Comparison of ENCODE assay signal across 2 fruit fly cellular contexts in the genomic region with DNA sequence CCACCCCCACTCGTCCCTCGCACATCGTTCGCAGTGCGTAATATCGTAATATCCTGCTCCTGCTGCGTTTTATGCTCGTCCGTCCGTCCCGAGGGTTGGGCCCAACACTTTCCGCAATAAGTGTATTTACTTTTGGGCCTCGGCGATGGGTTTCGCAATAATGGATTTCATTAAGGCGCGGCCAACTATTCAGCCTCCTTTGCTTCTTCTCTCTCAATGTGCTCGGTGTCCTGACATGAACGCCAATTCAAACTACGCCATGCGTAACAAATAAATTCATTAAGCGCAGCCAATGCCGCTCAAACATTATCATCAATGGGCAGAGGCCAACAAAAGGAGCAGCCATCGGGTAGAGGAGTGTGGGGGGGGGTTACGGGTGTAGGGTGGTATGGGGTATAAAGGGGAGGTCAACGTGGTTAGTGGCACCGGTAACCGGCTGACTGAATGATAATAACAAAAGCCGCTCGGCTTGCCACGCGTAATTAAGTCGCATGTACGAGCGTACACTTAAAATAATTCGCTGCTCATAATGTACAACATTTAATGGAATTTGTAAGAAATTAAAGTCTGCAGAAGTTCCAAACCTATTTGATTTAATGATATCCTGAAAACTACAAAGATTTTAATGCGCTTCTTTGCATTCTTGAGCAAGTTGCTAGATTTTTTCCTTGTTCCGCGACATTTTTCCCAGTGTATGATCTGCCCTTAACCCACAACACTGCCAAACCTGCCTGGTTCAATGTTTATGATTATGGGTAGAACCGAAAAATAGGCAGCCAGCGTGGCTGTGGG.
TF ChIP-seq lines count a peak whose summit lies in the region.

No protein-coding gene starts in this region.

TF ChIP-seq in whole organism, embryonic, 481 proteins besides CTCF, POLR2A, EP300 and RAD21 (continued from another document and continues in another):
- TF ChIP-seq CG18476 (GFP tag; optimal IDR thresholded peaks at IDR 0.05; lab: Kevin White, UChicago) = peak; percentile 20
- TF ChIP-seq Dll (GFP tag; IDR thresholded peaks at IDR 0.05; lab: Robert Waterston, UW; ENCODE audit: partially characterized antibody) = no peak
- TF ChIP-seq CG31224 (GFP tag; IDR thresholded peaks at IDR 0.05; lab: Robert Waterston, UW) = no peak
- TF ChIP-seq CG5180 (GFP tag; optimal IDR thresholded peaks at IDR 0.05; lab: Kevin White, UChicago) = no peak
- TF ChIP-seq CG34224 (GFP tag; IDR thresholded peaks at IDR 0.05; lab: Robert Waterston, UW; ENCODE audit: partially characterized antibody) = no peak
- TF ChIP-seq Xbp1 (GFP tag; optimal IDR thresholded peaks at IDR 0.05; lab: Kevin White, UChicago) = peak; percentile 61
- no peak for TF ChIP-seq MBD-R2 (GFP tag; IDR thresholded peaks at IDR 0.05; lab: Robert Waterston, UW)
- peak; percentile 37; the same call in 1 of the 2 replicates for TF ChIP-seq Ptx1 (GFP tag; IDR thresholded peaks at IDR 0.05; lab: Robert Waterston, UW)
- no peak for TF ChIP-seq tna (GFP tag; IDR thresholded peaks at IDR 0.05; lab: Robert Waterston, UW; ENCODE audit: partially characterized antibody)
- TF ChIP-seq lbe (GFP tag; optimal IDR thresholded peaks at IDR 0.05; lab: Kevin White, UChicago) = no peak
- no peak for TF ChIP-seq bab2 (GFP tag; optimal IDR thresholded peaks at IDR 0.05; lab: Kevin White, UChicago)
- 0 out of 3 replicates have a peak, but pooled peaks have one; percentile 4 for TF ChIP-seq CG2889 (GFP tag; IDR thresholded peaks at IDR 0.05; lab: Robert Waterston, UW)
- no peak for TF ChIP-seq hkb (optimal IDR thresholded peaks at IDR 0.05; lab: Kevin White, UChicago)
- peak; percentile 50; the same call in 1 of the 2 replicates for TF ChIP-seq hkb (GFP tag; IDR thresholded peaks at IDR 0.05; lab: Robert Waterston, UW)
- peak; percentile 38 for TF ChIP-seq Sox102F (GFP tag; optimal IDR thresholded peaks at IDR 0.05; lab: Kevin White, UChicago)
- TF ChIP-seq CkIIα-i1 (GFP tag; IDR thresholded peaks at IDR 0.05; lab: Robert Waterston, UW) = no peak
- TF ChIP-seq tgo (GFP tag; IDR thresholded peaks at IDR 0.05; lab: Robert Waterston, UW) = peak; percentile 26; the same call in 1 of the 3 replicates
- TF ChIP-seq CG4404 (GFP tag; IDR thresholded peaks at IDR 0.05; lab: Robert Waterston, UW) = 0 out of 2 replicates have a peak, but pooled peaks have one; percentile 21
- no peak for TF ChIP-seq Myb (GFP tag; optimal IDR thresholded peaks at IDR 0.05; lab: Kevin White, UChicago)
- TF ChIP-seq zf30C (GFP tag; optimal IDR thresholded peaks at IDR 0.05; lab: Kevin White, UChicago) = peak; percentile 57
- TF ChIP-seq dati (GFP tag; IDR thresholded peaks at IDR 0.05; lab: Robert Waterston, UW) = no peak
- TF ChIP-seq CG11723 (GFP tag; optimal IDR thresholded peaks at IDR 0.05; lab: Kevin White, UChicago) = no peak
- no peak for TF ChIP-seq seq (GFP tag; IDR thresholded peaks at IDR 0.05; lab: Robert Waterston, UW)
- TF ChIP-seq CG18011 (GFP tag; optimal IDR thresholded peaks at IDR 0.05; lab: Kevin White, UChicago) = no peak
- peak; percentile 26 for TF ChIP-seq HLH54F (GFP tag; optimal IDR thresholded peaks at IDR 0.05; lab: Kevin White, UChicago)
- TF ChIP-seq CG3065 (GFP tag; optimal IDR thresholded peaks at IDR 0.05; lab: Kevin White, UChicago) = no peak
- TF ChIP-seq Sox100B (GFP tag; optimal IDR thresholded peaks at IDR 0.05; lab: Kevin White, UChicago) = peak; percentile 43
- no peak for TF ChIP-seq Dip2 (GFP tag; IDR thresholded peaks at IDR 0.05; lab: Robert Waterston, UW)
- TF ChIP-seq sim (GFP tag; IDR thresholded peaks at IDR 0.05; lab: Robert Waterston, UW) = no peak
- TF ChIP-seq toy (GFP tag; IDR thresholded peaks at IDR 0.05; lab: Robert Waterston, UW) = no peak
- no peak for TF ChIP-seq CG10321 (GFP tag; IDR thresholded peaks at IDR 0.05; lab: Robert Waterston, UW)
- no peak for TF ChIP-seq CG10274 (GFP tag; optimal IDR thresholded peaks at IDR 0.05; lab: Kevin White, UChicago)
- TF ChIP-seq dm (GFP tag; optimal IDR thresholded peaks at IDR 0.05; lab: Kevin White, UChicago) = no peak
- no peak; the same call in 2 of the 3 replicates for TF ChIP-seq B-H1 (GFP tag; IDR thresholded peaks at IDR 0.05; lab: Robert Waterston, UW)
- TF ChIP-seq CG18764 (GFP tag; optimal IDR thresholded peaks at IDR 0.05; lab: Kevin White, UChicago) = no peak
- peak; percentile 59 for TF ChIP-seq CG6813 (GFP tag; optimal IDR thresholded peaks at IDR 0.05; lab: Kevin White, UChicago)
- peak; percentile 39 for TF ChIP-seq Blimp-1 (GFP tag; optimal IDR thresholded peaks at IDR 0.05; lab: Kevin White, UChicago)
- TF ChIP-seq scrt (GFP tag; optimal IDR thresholded peaks at IDR 0.05; lab: Kevin White, UChicago) = no peak
- no peak for TF ChIP-seq Camta (GFP tag; optimal IDR thresholded peaks at IDR 0.05; lab: Kevin White, UChicago)
- peak; percentile 85 for TF ChIP-seq abd-A (tag; optimal IDR thresholded peaks at IDR 0.05; lab: Kevin White, UChicago)
- TF ChIP-seq CG6254 (GFP tag; optimal IDR thresholded peaks at IDR 0.05; lab: Kevin White, UChicago) = peak; percentile 25
- peak; percentile 41 for TF ChIP-seq az2 (GFP tag; optimal IDR thresholded peaks at IDR 0.05; lab: Kevin White, UChicago)
- peak; percentile 29 for TF ChIP-seq CG3281 (GFP tag; optimal IDR thresholded peaks at IDR 0.05; lab: Kevin White, UChicago)
- TF ChIP-seq sob (GFP tag; IDR thresholded peaks at IDR 0.05; lab: Robert Waterston, UW) = no peak
- TF ChIP-seq Hey (tag; optimal IDR thresholded peaks at IDR 0.05; lab: Kevin White, UChicago) = no peak
- no peak for TF ChIP-seq cato (GFP tag; optimal IDR thresholded peaks at IDR 0.05; lab: Kevin White, UChicago; ENCODE audit: borderline replicate concordance)
- TF ChIP-seq Antp (GFP tag; optimal IDR thresholded peaks at IDR 0.05; lab: Kevin White, UChicago) = peak; percentile 18
- peak; percentile 6 for TF ChIP-seq ind (GFP tag; optimal IDR thresholded peaks at IDR 0.05; lab: Kevin White, UChicago)
- TF ChIP-seq B-H2 (GFP tag; optimal IDR thresholded peaks at IDR 0.05; lab: Kevin White, UChicago) = no peak
- TF ChIP-seq Dbx (GFP tag; IDR thresholded peaks at IDR 0.05; lab: Robert Waterston, UW) = no peak
- no peak for TF ChIP-seq CG9876 (GFP tag; optimal IDR thresholded peaks at IDR 0.05; lab: Kevin White, UChicago)
- peak; percentile 28 to 55 for TF ChIP-seq dpn (GFP tag; optimal IDR thresholded peaks at IDR 0.05; lab: Kevin White, UChicago)
- no peak for TF ChIP-seq Dfd (GFP tag; optimal IDR thresholded peaks at IDR 0.05; lab: Kevin White, UChicago)
- TF ChIP-seq slbo (GFP tag; IDR thresholded peaks at IDR 0.05; lab: Robert Waterston, UW) = peak; percentile 66
- TF ChIP-seq CG6272 (GFP tag; IDR thresholded peaks at IDR 0.05; lab: Robert Waterston, UW) = no peak
- peak; percentile 49 for TF ChIP-seq CG12219 (GFP tag; optimal IDR thresholded peaks at IDR 0.05; lab: Kevin White, UChicago)
- TF ChIP-seq fd96Cb (tag; optimal IDR thresholded peaks at IDR 0.05; lab: Kevin White, UChicago) = peak; percentile 53
- no peak for TF ChIP-seq trem (tag; optimal IDR thresholded peaks at IDR 0.05; lab: Kevin White, UChicago)
- no peak for TF ChIP-seq Doc2 (GFP tag; IDR thresholded peaks at IDR 0.05; lab: Robert Waterston, UW)
- TF ChIP-seq jumu (GFP tag; optimal IDR thresholded peaks at IDR 0.05; lab: Kevin White, UChicago) = no peak
- no peak for TF ChIP-seq CG11695 (GFP tag; IDR thresholded peaks at IDR 0.05; lab: Robert Waterston, UW)
- TF ChIP-seq ase (GFP tag; IDR thresholded peaks at IDR 0.05; lab: Robert Waterston, UW) = no peak

TF ChIP-seq in whole organism, prepupa, 60 proteins besides CTCF, POLR2A, EP300 and RAD21 (continued from another document):
- TF ChIP-seq Eip78C (GFP tag; lab: Kevin White, UChicago) (peak; percentile 53), dsx (GFP tag; optimal IDR thresholded peaks at IDR 0.05; lab: Kevin White, UChicago; ENCODE audit: poor library complexity, severe bottlenecking) (no peak), pdm3 (GFP tag; optimal IDR thresholded peaks at IDR 0.05; lab: Kevin White, UChicago) (peak; percentile 24), CG6854 (GFP tag; optimal IDR thresholded peaks at IDR 0.05; lab: Kevin White, UChicago) (peak; percentile 30), Ets21C (GFP tag; optimal IDR thresholded peaks at IDR 0.05; lab: Kevin White, UChicago) (peak; percentile 8), Hr38 (GFP tag; optimal IDR thresholded peaks at IDR 0.05; lab: Kevin White, UChicago) (no peak), CG9139 (GFP tag; optimal IDR thresholded peaks at IDR 0.05; lab: Kevin White, UChicago) (no peak), Eip75B (GFP tag; optimal IDR thresholded peaks at IDR 0.05; lab: Kevin White, UChicago) (no peak), OdsH (GFP tag; optimal IDR thresholded peaks at IDR 0.05; lab: Kevin White, UChicago) (no peak), Blimp-1 (GFP tag; optimal IDR thresholded peaks at IDR 0.05; lab: Kevin White, UChicago) (no peak), CG3032 (tag; optimal IDR thresholded peaks at IDR 0.05; lab: Kevin White, UChicago) (no peak), CG6792 (GFP tag; optimal IDR thresholded peaks at IDR 0.05; lab: Kevin White, UChicago) (no peak), achi (GFP tag; optimal IDR thresholded peaks at IDR 0.05; lab: Kevin White, UChicago) (peak; percentile 18), Lpt (GFP tag; optimal IDR thresholded peaks at IDR 0.05; lab: Kevin White, UChicago) (no peak), CG32006 (GFP tag; optimal IDR thresholded peaks at IDR 0.05; lab: Kevin White, UChicago) (peak; percentile 22), CG10631 (GFP tag; optimal IDR thresholded peaks at IDR 0.05; lab: Kevin White, UChicago) (no peak), CG34406 (GFP tag; optimal IDR thresholded peaks at IDR 0.05; lab: Kevin White, UChicago) (peak; percentile 27), Met (GFP tag; optimal IDR thresholded peaks at IDR 0.05; lab: Kevin White, UChicago) (peak; percentile 14), CG11294 (GFP tag; IDR thresholded peaks at IDR 0.05; lab: Robert Waterston, UW) (no peak), CG11762 (GFP tag; optimal IDR thresholded peaks at IDR 0.05; lab: Kevin White, UChicago; ENCODE audit: insufficient read depth) (no peak), svp (GFP tag; lab: Kevin White, UChicago) (no peak), Gug (GFP tag; IDR thresholded peaks at IDR 0.05; lab: Robert Waterston, UW) (no peak), CG31627 (GFP tag; optimal IDR thresholded peaks at IDR 0.05; lab: Kevin White, UChicago) (peak; percentile 36), salr (GFP tag; optimal IDR thresholded peaks at IDR 0.05; lab: Kevin White, UChicago) (no peak), cyc (GFP tag; optimal IDR thresholded peaks at IDR 0.05; lab: Kevin White, UChicago) (no peak), CG6808 (GFP tag; optimal IDR thresholded peaks at IDR 0.05; lab: Kevin White, UChicago) (peak; percentile 12), CG1621 (tag; optimal IDR thresholded peaks at IDR 0.05; lab: Kevin White, UChicago) (no peak), spab (GFP tag; optimal IDR thresholded peaks at IDR 0.05; lab: Kevin White, UChicago) (no peak), fd59A (GFP tag; optimal IDR thresholded peaks at IDR 0.05; lab: Kevin White, UChicago) (no peak), lz (GFP tag; optimal IDR thresholded peaks at IDR 0.05; lab: Kevin White, UChicago) (no peak), Ets96B (tag; optimal IDR thresholded peaks at IDR 0.05; lab: Kevin White, UChicago) (no peak), topi (GFP tag; optimal IDR thresholded peaks at IDR 0.05; lab: Kevin White, UChicago) (peak; percentile 27), Hr4 (GFP tag; optimal IDR thresholded peaks at IDR 0.05; lab: Kevin White, UChicago) (no peak), eg (GFP tag; IDR thresholded peaks at IDR 0.05; lab: Robert Waterston, UW) (no peak)
